Fruit fly (Drosophila melanogaster) whole organism, embryonic: ENCODE measurements around the gene Lip2.

Source experiments
- Abd-B ChIP-seq: fragments of 200-800 bp; sonication (Bioruptor generic); optimal IDR thresholded peaks from 2 replicates; lab custom pipeline; 2018; ENCODE audit warnings: missing biosample characterization, mild to moderate bottlenecking, missing genetic modification characterization, moderate library complexity
- Atf3 ChIP-seq: fragments of 200-800 bp; sonication (Bioruptor generic); optimal IDR thresholded peaks from 3 replicates; lab custom pipeline; 2016; ENCODE audit warnings: missing biosample characterization, missing genetic modification characterization
- Blimp-1 ChIP-seq: fragments of 200-800 bp; sonication (Bioruptor generic); optimal IDR thresholded peaks from 3 replicates; lab custom pipeline; 2018; ENCODE audit warnings: missing biosample characterization, missing genetic modification characterization, mild to moderate bottlenecking, moderate library complexity, missing genetic modification reagents
- CG10565 ChIP-seq: fragments of 200-800 bp; sonication (Bioruptor generic); optimal IDR thresholded peaks from 3 replicates; lab custom pipeline; 2016; ENCODE audit warnings: missing biosample characterization, mild to moderate bottlenecking, missing genetic modification characterization
- CG12071 ChIP-seq: fragments of 200-800 bp; sonication (Bioruptor generic); optimal IDR thresholded peaks from 3 replicates; lab custom pipeline; 2018; ENCODE audit warnings: missing biosample characterization, mild to moderate bottlenecking, missing genetic modification characterization
- CG16815 ChIP-seq: fragments of 200-800 bp; sonication (Bioruptor generic); optimal IDR thresholded peaks from 3 replicates; lab custom pipeline; 2017; ENCODE audit warnings: missing biosample characterization, mild to moderate bottlenecking, missing genetic modification characterization
- CG17186 ChIP-seq: fragments of 200-800 bp; sonication (Bioruptor generic); optimal IDR thresholded peaks from 3 replicates; lab custom pipeline; 2017; ENCODE audit warnings: missing biosample characterization, missing genetic modification reagents, missing genetic modification characterization
- CG17328 ChIP-seq: fragments of 200-800 bp; sonication (Bioruptor generic); IDR thresholded peaks from 2 replicates; pipeline ENCODE4 v1.3.6; 2022; ENCODE audit warnings: missing biosample characterization, missing genetic modification characterization
- CG18262 ChIP-seq: fragments of 200-800 bp; optimal IDR thresholded peaks from 3 replicates; lab custom pipeline; 2019; ENCODE audit warnings: missing biosample characterization, mild to moderate bottlenecking, missing genetic modification characterization, moderate library complexity
- CG31441 ChIP-seq: fragments of 200-800 bp; sonication (Bioruptor generic); IDR thresholded peaks from 2 replicates; pipeline ENCODE4 v1.3.6; 2022; ENCODE audit warnings: missing biosample characterization, missing genetic modification characterization
- CG3838 ChIP-seq: fragments of 200-800 bp; sonication (Bioruptor generic); optimal IDR thresholded peaks from 3 replicates; lab custom pipeline; 2016; ENCODE audit warnings: missing biosample characterization, missing genetic modification characterization
- CG4404 ChIP-seq: fragments of 200-800 bp; sonication (Bioruptor generic); IDR thresholded peaks from 2 replicates; pipeline ENCODE4 v1.3.6; 2022; ENCODE audit warnings: missing biosample characterization, missing genetic modification characterization
- CG4424 ChIP-seq: fragments of 200-800 bp; sonication (Bioruptor generic); optimal IDR thresholded peaks from 3 replicates; lab custom pipeline; 2016; ENCODE audit warnings: missing biosample characterization, missing genetic modification characterization
- CG4820 ChIP-seq: fragments of 200-800 bp; sonication (Bioruptor generic); optimal IDR thresholded peaks from 3 replicates; lab custom pipeline; 2016; ENCODE audit warnings: missing biosample characterization, missing genetic modification characterization
- CG7786 ChIP-seq: fragments of 200-800 bp; sonication (Bioruptor generic); optimal IDR thresholded peaks from 2 replicates; lab custom pipeline; 2016; ENCODE audit warnings: missing biosample characterization, missing genetic modification characterization
- CG7987 ChIP-seq: fragments of 200-800 bp; sonication (Bioruptor generic); optimal IDR thresholded peaks from 2 replicates; lab custom pipeline; 2018; ENCODE audit warnings: missing biosample characterization, mild to moderate bottlenecking, missing genetic modification characterization, moderate library complexity
- CG8281 ChIP-seq: fragments of 200-800 bp; sonication (Bioruptor generic); optimal IDR thresholded peaks from 2 replicates; lab custom pipeline; 2018; ENCODE audit warnings: missing biosample characterization, mild to moderate bottlenecking, missing genetic modification characterization, moderate library complexity
- CG9876 ChIP-seq: fragments of 200-800 bp; sonication (Bioruptor generic); optimal IDR thresholded peaks from 2 replicates; lab custom pipeline; 2016; ENCODE audit warnings: missing biosample characterization, missing genetic modification characterization
- D ChIP-seq, 2 experiments: fragments of 200-800 bp in 1 of 2; fragments of >200 bp in 1 of 2; sonication (Bioruptor generic) in 1 of 2; optimal IDR thresholded peaks; 2 replicates in 1 of 2; 3 replicates in 1 of 2; lab custom pipeline; 2017; ENCODE audit warnings: mild to moderate bottlenecking in 1 of 2, missing biosample characterization in 1 of 2, missing genetic modification characterization in 1 of 2, missing genetic modification reagents in 1 of 2
- Dfd ChIP-seq, 2 experiments: fragments of >200 bp; optimal IDR thresholded peaks; 2 replicates each; lab custom pipeline; 2017; ENCODE audit warnings: missing biosample characterization in 2 of 2, missing genetic modification characterization in 2 of 2
- E2f1 ChIP-seq: fragments of 200-800 bp; sonication (Bioruptor generic); IDR thresholded peaks from 2 replicates; pipeline ENCODE4 v1.3.6; 2022; ENCODE audit warnings: missing biosample characterization, missing genetic modification characterization
- HLH54F ChIP-seq: fragments of 200-800 bp; sonication (Bioruptor generic); optimal IDR thresholded peaks from 3 replicates; lab custom pipeline; 2016; ENCODE audit warnings: missing biosample characterization, missing genetic modification characterization
- Hr51 ChIP-seq, 2 experiments: fragments of 200-800 bp; sonication (Bioruptor generic); optimal IDR thresholded peaks; 2 replicates in 1 of 2; 3 replicates in 1 of 2; lab custom pipeline; 2016 to 2018; ENCODE audit warnings: missing biosample characterization in 2 of 2, missing genetic modification characterization in 2 of 2, mild to moderate bottlenecking in 1 of 2, moderate library complexity in 1 of 2
- Myb ChIP-seq: fragments of 200-800 bp; sonication (Bioruptor generic); optimal IDR thresholded peaks from 2 replicates; lab custom pipeline; 2016; ENCODE audit warnings: missing biosample characterization, missing genetic modification characterization
- NFAT ChIP-seq: fragments of 200-800 bp; sonication (Bioruptor generic); IDR thresholded peaks from 2 replicates; pipeline ENCODE4 v1.3.6; 2022; ENCODE audit warnings: missing biosample characterization, missing genetic modification characterization
- Opbp ChIP-seq: fragments of 200-800 bp; sonication (Bioruptor generic); IDR thresholded peaks from 3 replicates; pipeline ENCODE4 v1.3.6; 2022; ENCODE audit warnings: missing biosample characterization, missing genetic modification characterization; ENCODE audit not compliant: partially characterized antibody
- Ravus ChIP-seq: fragments of 200-800 bp; sonication (Bioruptor generic); IDR thresholded peaks from 2 replicates; pipeline ENCODE4 v1.3.6; 2022; ENCODE audit warnings: missing biosample characterization, missing genetic modification characterization
- ato ChIP-seq: fragments of 200-800 bp; sonication (Bioruptor generic); IDR thresholded peaks from 2 replicates; pipeline ENCODE4 v1.3.6; 2022; ENCODE audit warnings: missing biosample characterization, missing genetic modification characterization; ENCODE audit not compliant: partially characterized antibody
- bcd ChIP-seq: fragments of 200-800 bp; sonication (Bioruptor generic); optimal IDR thresholded peaks from 2 replicates; lab custom pipeline; 2017; ENCODE audit warnings: missing biosample characterization, mild to moderate bottlenecking, missing genetic modification characterization
- caup ChIP-seq: fragments of 200-800 bp; sonication (Bioruptor generic); optimal IDR thresholded peaks from 3 replicates; lab custom pipeline; 2017; ENCODE audit warnings: missing biosample characterization, mild to moderate bottlenecking, missing genetic modification characterization, moderate library complexity; ENCODE audit not compliant: severe bottlenecking
- dmrt11E ChIP-seq: fragments of 200-800 bp; sonication (Bioruptor generic); optimal IDR thresholded peaks from 3 replicates; lab custom pipeline; 2018; ENCODE audit warnings: missing biosample characterization, mild to moderate bottlenecking, missing genetic modification characterization, moderate library complexity
- grau ChIP-seq: fragments of 200-800 bp; optimal IDR thresholded peaks from 3 replicates; lab custom pipeline; 2019; ENCODE audit warnings: missing biosample characterization, mild to moderate bottlenecking, missing genetic modification characterization, moderate library complexity
- gro ChIP-seq: fragments of 200-800 bp; sonication (Bioruptor generic); optimal IDR thresholded peaks from 2 replicates; lab custom pipeline; 2016; ENCODE audit warnings: missing biosample characterization, missing genetic modification characterization
- gsb-n ChIP-seq: fragments of 200-800 bp; sonication (Bioruptor generic); optimal IDR thresholded peaks from 3 replicates; lab custom pipeline; 2018; ENCODE audit warnings: missing biosample characterization, mild to moderate bottlenecking, missing genetic modification characterization
- lov ChIP-seq, 2 experiments: fragments of 200-800 bp in 1 of 2; fragments of >200 bp in 1 of 2; sonication (Bioruptor generic) in 1 of 2; IDR thresholded peaks in 1 of 2; optimal IDR thresholded peaks in 1 of 2; 2 replicates in 1 of 2; 3 replicates in 1 of 2; pipeline versions ENCODE4 v1.3.6 to Lab custom; 2017 to 2022; ENCODE audit warnings: missing biosample characterization in 1 of 2, missing genetic modification characterization in 1 of 2
- nmo ChIP-seq: fragments of 200-800 bp; sonication (Bioruptor generic); optimal IDR thresholded peaks from 2 replicates; lab custom pipeline; 2018; ENCODE audit warnings: missing biosample characterization, mild to moderate bottlenecking, missing genetic modification characterization, moderate library complexity
- nom ChIP-seq: fragments of 200-800 bp; sonication (Bioruptor generic); optimal IDR thresholded peaks from 2 replicates; lab custom pipeline; 2017; ENCODE audit warnings: missing biosample characterization, missing genetic modification characterization, mild to moderate bottlenecking, moderate library complexity, missing genetic modification reagents
- otp ChIP-seq: fragments of 200-800 bp; sonication (Bioruptor generic); IDR thresholded peaks from 3 replicates; pipeline ENCODE4, ENCODE4 v1.3.6; 2022; ENCODE audit warnings: missing biosample characterization, missing genetic modification characterization
- pan ChIP-seq, 4 experiments: fragments of >200 bp in 3 of 4; fragments of 200-800 bp in 1 of 4; sonication (Bioruptor generic) in 1 of 4; optimal IDR thresholded peaks in 3 of 4; IDR thresholded peaks in 1 of 4; 2 replicates each; pipeline versions ENCODE4 v1.3.6 to Lab custom; 2017 to 2022; ENCODE audit warnings: missing biosample characterization in 2 of 4, missing genetic modification characterization in 2 of 4, mixed read lengths in 1 of 4
- pho ChIP-seq: fragments of 200-800 bp; sonication (Bioruptor generic); optimal IDR thresholded peaks from 2 replicates; lab custom pipeline; 2016; ENCODE audit warnings: missing biosample characterization, missing genetic modification characterization
- pita ChIP-seq: fragments of 200-800 bp; sonication (Bioruptor generic); optimal IDR thresholded peaks from 2 replicates; lab custom pipeline; 2017; ENCODE audit warnings: missing biosample characterization, mild to moderate bottlenecking, missing genetic modification characterization
- sens ChIP-seq: fragments of 200-800 bp; sonication (Bioruptor generic); peaks from one replicate; lab custom pipeline; 2016; ENCODE audit warnings: missing biosample characterization, missing genetic modification characterization
- sisA ChIP-seq: fragments of 200-800 bp; sonication (Bioruptor generic); IDR thresholded peaks from 2 replicates; pipeline ENCODE4 v1.3.6; 2022; ENCODE audit warnings: missing biosample characterization, missing genetic modification characterization
- slbo ChIP-seq: fragments of 200-800 bp; sonication (Bioruptor generic); IDR thresholded peaks from 2 replicates; pipeline ENCODE4 v1.3.6; 2022; ENCODE audit warnings: missing biosample characterization, missing genetic modification characterization
- tap ChIP-seq: fragments of 200-800 bp; optimal IDR thresholded peaks from 3 replicates; lab custom pipeline; 2019; ENCODE audit warnings: missing biosample characterization, mild to moderate bottlenecking, missing genetic modification characterization, moderate library complexity
- tio ChIP-seq: fragments of 200-800 bp; sonication (Bioruptor generic); optimal IDR thresholded peaks from 2 replicates; lab custom pipeline; 2017; ENCODE audit warnings: missing biosample characterization, missing genetic modification characterization, inconsistent platforms
- unpg ChIP-seq: fragments of 200-800 bp; sonication (Bioruptor generic); optimal IDR thresholded peaks from 3 replicates; lab custom pipeline; 2018; ENCODE audit warnings: missing biosample characterization, mild to moderate bottlenecking, missing genetic modification characterization, moderate library complexity
- vvl ChIP-seq: fragments of 200-800 bp; sonication (Bioruptor generic); IDR thresholded peaks from 2 replicates; pipeline ENCODE4 v1.3.6; 2022; ENCODE audit warnings: missing biosample characterization, missing genetic modification characterization

The Lip2 gene

dm6 chr2L:10697992-10698391 lies 11.3 kb downstream of the Lip2 start, which contains the start of gene CG7300 (continued):
- TF ChIP-seq gsb-n (peak; percentile 32), bcd (peak; percentile 58), CG18262 (tag; lab: Kevin White, UChicago) (peak; percentile 59), CG16815 (peak; percentile 15), grau (tag; lab: Kevin White, UChicago) (peak; percentile 89), Opbp (no peak), CG4404 (GFP tag; lab: Robert Waterston, UW) (no peak), Atf3 (GFP tag; lab: Kevin White, UChicago) (peak; percentile 1), Abd-B (peak; percentile 20), slbo (GFP tag; lab: Robert Waterston, UW) (peak; percentile 81), unpg (GFP tag; lab: Kevin White, UChicago) (peak; percentile 65), CG10565 (GFP tag; lab: Kevin White, UChicago) (no peak), pho (GFP tag; lab: Kevin White, UChicago) (peak; percentile 36), pan (optimal IDR thresholded peaks at IDR 0.05; lab: Kevin White, UChicago) (no peak), pan (GFP tag; optimal IDR thresholded peaks at IDR 0.05 in 1 of 2, IDR thresholded peaks at IDR 0.05 in 1 of 2) (peak in 1 of 2 experiments; percentile 72), E2f1 (GFP tag; lab: Robert Waterston, UW) (peak; percentile 41; the same call in 1 of the 2 replicates), Dfd (GFP tag; optimal IDR thresholded peaks at IDR 0.05; lab: Kevin White, UChicago) (no peak), CG17186 (GFP tag; lab: Kevin White, UChicago) (no peak), Myb (GFP tag; lab: Kevin White, UChicago) (peak; percentile 3), vvl (GFP tag; lab: Robert Waterston, UW) (peak; percentile 80), dmrt11E (tag; lab: Kevin White, UChicago) (peak; percentile 24), CG31441 (GFP tag; lab: Robert Waterston, UW) (peak; percentile 51), CG9876 (GFP tag; lab: Kevin White, UChicago) (no peak), Ravus (GFP tag; lab: Robert Waterston, UW) (peak; percentile 26; the same call in 1 of the 2 replicates), pita (GFP tag; lab: Kevin White, UChicago) (no peak), CG3838 (GFP tag; lab: Kevin White, UChicago) (no peak), sens (GFP tag; lab: Kevin White, UChicago) (peak; percentile 80), HLH54F (GFP tag; lab: Kevin White, UChicago) (peak; percentile 21), CG7987 (GFP tag; lab: Kevin White, UChicago) (no peak), CG7786 (peak; percentile 24), Blimp-1 (GFP tag; lab: Kevin White, UChicago) (peak; percentile 70), NFAT (GFP tag; lab: Robert Waterston, UW) (peak; percentile 64; the same call in 1 of the 2 replicates), CG4820 (GFP tag; lab: Kevin White, UChicago) (peak; percentile 39), D (optimal IDR thresholded peaks at IDR 0.05; lab: Kevin White, UChicago) (no peak), D (GFP tag; optimal IDR thresholded peaks at IDR 0.05; lab: Kevin White, UChicago) (peak; percentile 0), CG17328 (GFP tag; lab: Robert Waterston, UW) (peak; percentile 49), CG8281 (tag; lab: Kevin White, UChicago) (no peak), ato (GFP tag; lab: Robert Waterston, UW) (no peak), gro (GFP tag; lab: Kevin White, UChicago) (peak; percentile 75), otp (peak; percentile 24; the same call in 1 of the 3 replicates), lov (optimal IDR thresholded peaks at IDR 0.05; lab: Kevin White, UChicago) (no peak), lov (GFP tag; IDR thresholded peaks at IDR 0.05; lab: Robert Waterston, UW) (no peak), Hr51 (GFP tag; optimal IDR thresholded peaks at IDR 0.05; lab: Kevin White, UChicago) (peak; percentile 6 to 40), nom (no peak), caup (GFP tag; lab: Kevin White, UChicago) (peak; percentile 45), nmo (GFP tag; lab: Kevin White, UChicago) (peak; percentile 59), tap (tag; lab: Kevin White, UChicago) (peak; percentile 32), CG4424 (GFP tag; lab: Kevin White, UChicago) (peak; percentile 38), sisA (peak; percentile 27; the same call in 1 of the 2 replicates), CG12071 (GFP tag; lab: Kevin White, UChicago) (peak; percentile 37), tio (peak; percentile 18)
